Fruit fly (Drosophila melanogaster): ENCODE data around the gene Rab26.

DNA sequence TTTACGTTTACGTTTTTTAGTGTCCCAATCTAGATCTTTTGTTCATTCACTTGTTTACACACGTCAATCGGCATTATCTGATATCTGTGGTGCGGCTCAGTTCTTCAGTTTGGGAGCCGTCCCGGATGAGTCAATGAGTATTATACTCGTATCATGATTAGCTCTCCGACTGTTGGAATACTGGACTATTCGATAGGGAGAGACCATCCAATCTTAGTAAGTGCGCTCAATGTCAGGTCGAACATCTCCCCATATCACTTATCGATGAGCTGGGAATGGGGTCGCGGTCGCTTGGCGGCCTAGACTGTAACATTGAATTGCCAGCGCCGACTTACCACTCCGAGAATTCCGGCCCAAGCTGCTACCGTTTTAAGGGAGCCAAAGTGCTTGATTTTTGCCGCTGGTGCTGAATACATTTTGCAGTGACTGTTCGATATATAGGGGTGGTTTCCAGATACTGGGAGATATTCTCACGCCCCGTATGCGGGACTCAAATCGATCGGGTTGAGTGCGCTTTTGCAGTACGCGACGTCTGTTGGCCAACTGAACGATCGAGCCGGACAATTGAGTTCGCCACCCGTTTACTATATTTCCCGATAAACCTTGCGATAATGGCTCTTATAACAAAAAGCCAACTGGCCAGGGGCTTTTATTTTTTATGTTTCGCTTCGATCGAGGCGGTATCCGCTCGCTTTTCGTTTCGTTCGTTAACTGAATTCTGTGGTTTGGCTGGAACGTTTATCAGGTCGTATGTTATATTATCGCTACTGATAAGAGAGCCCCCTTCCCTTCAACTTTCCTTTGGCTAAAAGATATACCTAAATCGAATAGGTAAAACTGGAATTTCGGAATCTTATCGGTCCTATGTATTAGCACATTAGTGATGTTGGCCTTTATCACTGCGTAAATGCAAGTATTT, 33.6 kb upstream of the Rab26 start:
- TF ChIP-seq CG8478 (optimal IDR thresholded peaks at IDR 0.05), result no peak
- TF ChIP-seq usp (GFP tag; optimal IDR thresholded peaks at IDR 0.05), result no peak
- TF ChIP-seq EcR (GFP tag; optimal IDR thresholded peaks at IDR 0.05), result no peak
- no peak for TF ChIP-seq pan (optimal IDR thresholded peaks at IDR 0.05)
- no peak for TF ChIP-seq Dll (optimal IDR thresholded peaks at IDR 0.05)
